Worm (Caenorhabditis elegans) whole organism, L2 larva: Measurements from ENCODE around the gene R10E11.9.

Source experiments
- C34F6.9 ChIP-seq: fragments of 150-350 bp; optimal IDR thresholded peaks from 2 replicates; lab custom pipeline; 2014; ENCODE audit warnings: missing biosample characterization, missing genetic modification characterization
- F13H6.1 ChIP-seq: sonication (generic microtip); optimal IDR thresholded peaks from 2 replicates; lab custom pipeline; 2016; ENCODE audit warnings: missing genetic modification characterization, missing compliant biosample characterization
- R02D3.7 ChIP-seq: fragments of 150-350 bp; optimal IDR thresholded peaks from 2 replicates; lab custom pipeline; 2014; ENCODE audit warnings: missing biosample characterization, missing genetic modification characterization
- Y55F3AM.14 ChIP-seq: fragments of 200-800 bp; sonication (Bioruptor generic); optimal IDR thresholded peaks from 2 replicates; lab custom pipeline; 2018; ENCODE audit warnings: mild to moderate bottlenecking, missing genetic modification characterization, missing compliant biosample characterization
- ZK546.5 ChIP-seq: sonication (generic microtip); optimal IDR thresholded peaks from 2 replicates; lab custom pipeline; 2017; ENCODE audit warnings: missing biosample characterization, missing genetic modification characterization
- alr-1 ChIP-seq: fragments of 150-350 bp; optimal IDR thresholded peaks from 2 replicates; lab custom pipeline; 2014; ENCODE audit warnings: missing biosample characterization, missing genetic modification characterization
- ama-1 ChIP-seq: fragments of 150-350 bp; optimal IDR thresholded peaks from 2 replicates; lab custom pipeline; 2018; ENCODE audit warnings: inconsistent platforms
- blmp-1 ChIP-seq: sonication (generic microtip); optimal IDR thresholded peaks from 2 replicates; lab custom pipeline; 2017; ENCODE audit warnings: missing genetic modification characterization, mild to moderate bottlenecking, missing compliant biosample characterization, antibody characterized with exemption, moderate library complexity; ENCODE audit not compliant: insufficient read depth
- ceh-16 ChIP-seq: fragments of 150-350 bp; optimal IDR thresholded peaks from 2 replicates; lab custom pipeline; 2014; ENCODE audit warnings: missing biosample characterization, missing genetic modification characterization
- dmd-4 ChIP-seq: sonication (generic microtip); optimal IDR thresholded peaks from 2 replicates; lab custom pipeline; 2017; ENCODE audit warnings: missing biosample characterization, missing genetic modification characterization
- egl-27 ChIP-seq: sonication (generic microtip); optimal IDR thresholded peaks from 3 replicates; lab custom pipeline; 2017; ENCODE audit warnings: missing biosample characterization, missing genetic modification reagents, missing genetic modification characterization
- elt-1 ChIP-seq: fragments of 150-350 bp; optimal IDR thresholded peaks from 2 replicates; lab custom pipeline; 2014; ENCODE audit warnings: missing biosample characterization, missing genetic modification characterization
- fos-1 ChIP-seq: fragments of 150-350 bp; optimal IDR thresholded peaks from 2 replicates; lab custom pipeline; 2014; ENCODE audit warnings: missing biosample characterization, missing genetic modification characterization
- gmeb-1 ChIP-seq: fragments of 150-350 bp; optimal IDR thresholded peaks from 2 replicates; lab custom pipeline; 2014; ENCODE audit warnings: missing biosample characterization, missing genetic modification characterization
- lin-11 ChIP-seq: fragments of 150-350 bp; sonication (generic microtip); optimal IDR thresholded peaks from 2 replicates; lab custom pipeline; 2014; ENCODE audit warnings: missing biosample characterization, missing genetic modification characterization, inconsistent platforms, mixed read lengths
- lin-13 ChIP-seq: fragments of 150-350 bp; optimal IDR thresholded peaks from 2 replicates; lab custom pipeline; 2014; ENCODE audit warnings: missing biosample characterization, missing genetic modification reagents, missing genetic modification characterization
- lin-39 ChIP-seq: fragments of 150-350 bp; optimal IDR thresholded peaks from 2 replicates; lab custom pipeline; 2014; ENCODE audit warnings: missing biosample characterization, missing genetic modification reagents, missing genetic modification characterization
- lsy-2 ChIP-seq, 2 experiments: fragments of 150-350 bp in 1 of 2; sonication (generic microtip) in 1 of 2; optimal IDR thresholded peaks; 2 replicates each; lab custom pipeline; 2014 to 2017; ENCODE audit warnings: missing biosample characterization in 2 of 2, missing genetic modification characterization in 2 of 2
- mab-5 ChIP-seq: fragments of 150-350 bp; optimal IDR thresholded peaks from 2 replicates; lab custom pipeline; 2014; ENCODE audit warnings: missing biosample characterization, missing genetic modification characterization
- mbf-1 ChIP-seq: sonication (generic microtip); optimal IDR thresholded peaks from 2 replicates; lab custom pipeline; 2017; ENCODE audit warnings: missing biosample characterization, missing genetic modification characterization
- mdl-1 ChIP-seq, 2 experiments: fragments of 150-350 bp in 1 of 2; sonication (generic microtip) in 1 of 2; optimal IDR thresholded peaks; 2 replicates each; lab custom pipeline; 2017; ENCODE audit warnings: missing biosample characterization in 2 of 2, missing genetic modification characterization in 2 of 2
- nhr-10 ChIP-seq: sonication (generic microtip); optimal IDR thresholded peaks from 2 replicates; lab custom pipeline; 2017; ENCODE audit warnings: missing biosample characterization, missing genetic modification characterization
- nhr-11 ChIP-seq: fragments of 150-350 bp; optimal IDR thresholded peaks from 2 replicates; lab custom pipeline; 2014; ENCODE audit warnings: missing biosample characterization, missing genetic modification characterization
- nhr-129 ChIP-seq: fragments of 150-350 bp; optimal IDR thresholded peaks from 2 replicates; lab custom pipeline; 2014; ENCODE audit warnings: missing biosample characterization, missing genetic modification characterization
- nhr-21 ChIP-seq: fragments of 150-350 bp; optimal IDR thresholded peaks from 2 replicates; lab custom pipeline; 2014; ENCODE audit warnings: missing biosample characterization, missing genetic modification characterization
- nhr-237 ChIP-seq: fragments of 150-350 bp; optimal IDR thresholded peaks from 2 replicates; lab custom pipeline; 2014; ENCODE audit warnings: missing biosample characterization, missing genetic modification characterization
- nhr-25 ChIP-seq: fragments of 150-350 bp; sonication (generic microtip); optimal IDR thresholded peaks from 3 replicates; lab custom pipeline; 2014; ENCODE audit warnings: missing biosample characterization, missing genetic modification characterization
- nhr-6 ChIP-seq: fragments of 150-350 bp; optimal IDR thresholded peaks from 2 replicates; lab custom pipeline; 2014; ENCODE audit warnings: missing biosample characterization, missing genetic modification characterization
- nhr-77 ChIP-seq: fragments of 150-350 bp; optimal IDR thresholded peaks from 2 replicates; lab custom pipeline; 2014; ENCODE audit warnings: missing biosample characterization, missing genetic modification characterization
- peb-1 ChIP-seq: fragments of 150-350 bp; optimal IDR thresholded peaks from 2 replicates; lab custom pipeline; 2014; ENCODE audit warnings: missing biosample characterization, missing genetic modification characterization
- sem-4 ChIP-seq: fragments of 150-350 bp; optimal IDR thresholded peaks from 2 replicates; lab custom pipeline; 2014; ENCODE audit warnings: missing biosample characterization, missing genetic modification reagents, missing genetic modification characterization
- sma-3 ChIP-seq: sonication (generic microtip); optimal IDR thresholded peaks from 2 replicates; lab custom pipeline; 2016; ENCODE audit warnings: missing genetic modification reagents, missing genetic modification characterization, missing compliant biosample characterization
- sma-9 ChIP-seq, 2 experiments: fragments of 150-350 bp in 1 of 2; sonication (generic microtip) in 1 of 2; optimal IDR thresholded peaks; 2 replicates each; lab custom pipeline; 2014 to 2016; ENCODE audit warnings: missing genetic modification characterization in 2 of 2, mild to moderate bottlenecking in 1 of 2, missing biosample characterization in 1 of 2, missing compliant biosample characterization in 1 of 2, missing genetic modification reagents in 1 of 2, moderate library complexity in 1 of 2
- snpc-4 ChIP-seq: fragments of 150-350 bp; optimal IDR thresholded peaks from 2 replicates; lab custom pipeline; 2014; ENCODE audit warnings: missing biosample characterization, missing genetic modification characterization
- unc-39 ChIP-seq: fragments of 150-350 bp; optimal IDR thresholded peaks from 2 replicates; lab custom pipeline; 2014; ENCODE audit warnings: missing biosample characterization, missing genetic modification characterization
- unc-55 ChIP-seq: fragments of 150-350 bp; sonication (generic microtip); optimal IDR thresholded peaks from 3 replicates; lab custom pipeline; 2014; ENCODE audit warnings: missing biosample characterization, missing genetic modification reagents, missing genetic modification characterization
- unc-62 ChIP-seq: fragments of 150-350 bp; optimal IDR thresholded peaks from 2 replicates; lab custom pipeline; 2014; ENCODE audit warnings: missing biosample characterization, missing genetic modification reagents, missing genetic modification characterization
- ztf-1 ChIP-seq: fragments of 200-800 bp; sonication (Bioruptor generic); conservative IDR thresholded peaks from 2 replicates; pipeline ENCODE4 v1.3.6; 2022; ENCODE audit warnings: missing genetic modification characterization, missing compliant biosample characterization

R10E11.9 gene

DNA sequence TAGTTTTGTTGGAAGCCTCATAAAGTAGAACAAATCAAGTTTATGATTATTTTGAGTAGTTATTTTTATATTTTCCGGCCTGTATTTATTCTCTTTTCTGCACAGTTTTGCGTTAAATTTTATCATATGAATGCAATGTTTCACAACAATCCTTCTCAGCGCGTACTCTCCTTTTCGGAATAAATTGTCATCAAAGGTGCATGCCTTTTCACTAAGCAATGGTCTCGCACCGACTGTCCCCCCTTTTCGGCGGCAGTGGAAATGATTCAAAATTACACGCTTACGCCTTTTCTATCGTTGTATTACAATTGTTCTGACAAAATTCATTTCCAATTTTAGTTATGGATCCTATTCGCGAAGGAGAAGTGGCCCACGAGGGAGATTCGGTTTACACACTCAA is 46.3 kb downstream of the R10E11.9 start, which contains the start of the genes iff-1 and cdk-1:
Gene iff-1 (minus strand): TSS at position 61 of the 400 bp plus-strand sequence.
Gene cdk-1 (plus strand): TSS at position 340 of the 400 bp plus-strand sequence.
- TF ChIP-seq unc-55 (GFP tag; lab: Kevin White, UChicago) (peak; percentile 77), ztf-1 (GFP tag; lab: Robert Waterston, UW) (no peak), mdl-1 (tag; optimal IDR thresholded peaks at IDR 0.05; lab: Kevin White, UChicago) (no peak), ceh-16 (tag; lab: Kevin White, UChicago) (no peak), lin-39 (tag; lab: Kevin White, UChicago) (no peak), nhr-6 (tag; lab: Kevin White, UChicago) (no peak), F13H6.1 (tag; lab: Kevin White, UChicago) (no peak), lin-13 (peak; percentile 0), ZK546.5 (tag; lab: Kevin White, UChicago) (no peak), mbf-1 (no peak), unc-62 (GFP tag; lab: Kevin White, UChicago) (no peak), C34F6.9 (tag; lab: Kevin White, UChicago) (peak; percentile 32), unc-39 (tag; lab: Kevin White, UChicago) (no peak), blmp-1 (tag; lab: Kevin White, UChicago) (no peak), gmeb-1 (tag; lab: Kevin White, UChicago) (peak; percentile 83), lsy-2 (tag; optimal IDR thresholded peaks at IDR 0.05; lab: Kevin White, UChicago) (peak in 1 of 2 experiments; percentile 66), sma-3 (no peak), nhr-237 (no peak), peb-1 (tag; lab: Kevin White, UChicago) (no peak), sma-9 (GFP tag; optimal IDR thresholded peaks at IDR 0.05; lab: Kevin White, UChicago) (no peak), sma-9 (tag; optimal IDR thresholded peaks at IDR 0.05; lab: Kevin White, UChicago) (no peak), fos-1 (peak; percentile 25), nhr-77 (tag; lab: Kevin White, UChicago) (no peak), egl-27 (tag; lab: Kevin White, UChicago) (no peak), nhr-11 (tag; lab: Kevin White, UChicago) (no peak), nhr-129 (tag; lab: Kevin White, UChicago) (peak; percentile 78)

DNA sequence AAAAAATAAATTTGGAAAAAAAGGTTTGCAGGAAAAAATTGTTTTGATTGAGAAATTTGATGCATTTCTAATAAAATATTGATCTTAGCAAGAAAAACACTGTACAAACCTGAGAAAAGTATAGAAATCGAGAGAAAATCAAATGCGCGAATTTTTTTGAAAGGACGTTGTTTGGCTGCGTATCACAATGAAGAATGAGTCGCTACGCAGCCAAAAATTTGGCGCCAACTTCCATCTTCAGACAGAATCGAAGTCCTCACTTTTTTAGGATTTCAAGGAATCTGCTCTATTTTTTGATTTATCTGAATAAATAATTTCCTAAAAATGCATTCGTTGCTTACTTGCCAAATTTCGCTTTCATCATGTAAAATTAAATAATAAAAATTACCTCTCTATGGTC is 46.8 kb downstream of the R10E11.9 start:
- TF ChIP-seq nhr-237 (no peak), mdl-1 (tag; optimal IDR thresholded peaks at IDR 0.05; lab: Kevin White, UChicago) (no peak), peb-1 (tag; lab: Kevin White, UChicago) (no peak), alr-1 (tag; lab: Kevin White, UChicago) (no peak), lin-11 (tag; lab: Kevin White, UChicago) (no peak), R02D3.7 (tag; lab: Kevin White, UChicago) (no peak), mbf-1 (no peak), lin-13 (no peak), mab-5 (tag; lab: Kevin White, UChicago) (no peak), nhr-11 (tag; lab: Kevin White, UChicago) (no peak), dmd-4 (tag; lab: Kevin White, UChicago) (no peak), nhr-25 (tag; lab: Kevin White, UChicago) (no peak), Y55F3AM.14 (no peak), elt-1 (tag; lab: Kevin White, UChicago) (no peak), nhr-10 (tag; lab: Kevin White, UChicago) (no peak), snpc-4 (no peak), nhr-6 (tag; lab: Kevin White, UChicago) (no peak), sem-4 (tag; lab: Kevin White, UChicago) (no peak), nhr-129 (tag; lab: Kevin White, UChicago) (no peak), nhr-77 (tag; lab: Kevin White, UChicago) (no peak)

DNA sequence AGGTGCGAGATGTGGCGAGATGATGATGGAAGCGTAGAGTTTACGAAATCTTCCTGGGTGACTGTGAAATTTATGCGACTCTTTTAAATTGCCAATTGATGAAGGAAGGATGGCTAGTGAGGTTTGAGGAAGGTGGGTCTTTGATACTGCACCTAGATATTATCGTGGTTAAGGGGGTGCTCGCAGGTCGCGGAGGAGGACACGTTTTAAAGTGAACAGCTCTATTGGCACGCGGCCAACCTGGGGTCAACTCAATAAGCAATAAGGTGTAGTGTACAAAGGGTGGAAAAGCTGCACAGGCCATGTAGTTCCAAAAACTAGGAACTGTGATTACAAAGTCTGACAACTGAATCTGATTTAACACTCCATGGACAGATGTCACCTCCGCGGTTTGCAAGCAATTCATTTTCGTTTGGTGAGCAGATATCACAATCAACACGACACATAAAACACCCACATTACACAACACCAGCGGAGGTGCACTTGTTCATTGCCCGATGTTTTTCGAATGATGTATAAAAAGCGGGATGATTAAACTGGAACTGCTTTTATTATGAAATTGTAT is 48.0 kb downstream of the R10E11.9 start:
- TF ChIP-seq lsy-2 (tag; optimal IDR thresholded peaks at IDR 0.05; lab: Kevin White, UChicago): no peak
- TF ChIP-seq ceh-16 (tag; lab: Kevin White, UChicago): no peak
- TF ChIP-seq sma-9 (GFP tag; optimal IDR thresholded peaks at IDR 0.05; lab: Kevin White, UChicago): no peak
- no peak for TF ChIP-seq sma-9 (tag; optimal IDR thresholded peaks at IDR 0.05; lab: Kevin White, UChicago)
- TF ChIP-seq ama-1 (lab: Kevin White, UChicago): no peak
- no peak for TF ChIP-seq nhr-25 (tag; lab: Kevin White, UChicago)
- TF ChIP-seq egl-27 (tag; lab: Kevin White, UChicago): no peak
- no peak for TF ChIP-seq nhr-21 (tag; lab: Kevin White, UChicago)
- TF ChIP-seq, all 48 proteins: peak for 0
